Fruit fly (Drosophila melanogaster) whole organism, embryonic: Measurements from ENCODE around the gene tutl.
A peak's percentile ranks its signal among the peaks of the same experiment; 100 is the strongest.

Source experiments
- C15 ChIP-seq: fragments of 200-800 bp; sonication (Bioruptor generic); IDR thresholded peaks from 3 replicates; pipeline ENCODE4 v1.3.6; 2022; ENCODE audit warnings: missing biosample characterization, missing genetic modification characterization
- CG11560 ChIP-seq: fragments of 200-800 bp; sonication (Bioruptor generic); IDR thresholded peaks from 3 replicates; pipeline ENCODE4 v1.3.6; 2022; ENCODE audit warnings: missing biosample characterization, missing genetic modification characterization
- CG11695 ChIP-seq: fragments of 200-800 bp; sonication (Bioruptor generic); IDR thresholded peaks from 3 replicates; pipeline ENCODE4 v1.3.6; 2022; ENCODE audit warnings: missing biosample characterization, missing genetic modification characterization
- CG13624 ChIP-seq: fragments of 200-800 bp; sonication (Bioruptor generic); optimal IDR thresholded peaks from 2 replicates; lab custom pipeline; 2016; ENCODE audit warnings: missing biosample characterization, missing genetic modification characterization
- CG14860 ChIP-seq: fragments of 200-800 bp; sonication (Bioruptor generic); IDR thresholded peaks from 3 replicates; pipeline ENCODE4 v1.3.6; 2022; ENCODE audit warnings: missing biosample characterization, missing genetic modification characterization; ENCODE audit not compliant: partially characterized antibody
- CG15073 ChIP-seq: fragments of 200-800 bp; sonication (Bioruptor generic); optimal IDR thresholded peaks from 2 replicates; lab custom pipeline; 2016; ENCODE audit warnings: missing biosample characterization, missing genetic modification characterization
- CG15696 ChIP-seq: fragments of 200-800 bp; sonication (Bioruptor generic); optimal IDR thresholded peaks from 2 replicates; lab custom pipeline; 2019; ENCODE audit warnings: missing biosample characterization, mild to moderate bottlenecking, missing genetic modification characterization, moderate library complexity
- CG1603 ChIP-seq: fragments of 200-800 bp; sonication (Bioruptor generic); optimal IDR thresholded peaks from 2 replicates; lab custom pipeline; 2019; ENCODE audit warnings: missing biosample characterization, mild to moderate bottlenecking, missing genetic modification characterization, moderate library complexity
- CG17359 ChIP-seq: fragments of 200-800 bp; sonication (Bioruptor generic); optimal IDR thresholded peaks from 3 replicates; lab custom pipeline; 2018; ENCODE audit warnings: missing biosample characterization, mild to moderate bottlenecking, missing genetic modification characterization, moderate library complexity
- CG18011 ChIP-seq: fragments of 200-800 bp; sonication (Bioruptor generic); optimal IDR thresholded peaks from 2 replicates; lab custom pipeline; 2017; ENCODE audit warnings: missing biosample characterization, missing genetic modification characterization, mild to moderate bottlenecking, moderate library complexity, missing genotype
- CG18262 ChIP-seq: fragments of 200-800 bp; optimal IDR thresholded peaks from 3 replicates; lab custom pipeline; 2019; ENCODE audit warnings: missing biosample characterization, mild to moderate bottlenecking, missing genetic modification characterization, moderate library complexity
- CG18476 ChIP-seq: fragments of 200-800 bp; sonication (Bioruptor generic); optimal IDR thresholded peaks from 2 replicates; lab custom pipeline; 2016; ENCODE audit warnings: missing biosample characterization, mild to moderate bottlenecking, missing genetic modification characterization
- CG30020 ChIP-seq: fragments of 200-800 bp; optimal IDR thresholded peaks from 2 replicates; lab custom pipeline; 2019; ENCODE audit warnings: missing biosample characterization, mild to moderate bottlenecking, missing genetic modification characterization, moderate library complexity
- CG32532 ChIP-seq: fragments of 200-800 bp; sonication (Bioruptor generic); IDR thresholded peaks from 2 replicates; pipeline ENCODE4 v1.3.6; 2022; ENCODE audit warnings: missing biosample characterization, missing genetic modification characterization
- CG4360 ChIP-seq: fragments of 200-800 bp; sonication (Bioruptor generic); IDR thresholded peaks from 2 replicates; pipeline ENCODE4 v1.3.6; 2022; ENCODE audit warnings: missing biosample characterization, missing genetic modification characterization
- CG4404 ChIP-seq: fragments of 200-800 bp; sonication (Bioruptor generic); IDR thresholded peaks from 2 replicates; pipeline ENCODE4 v1.3.6; 2022; ENCODE audit warnings: missing biosample characterization, missing genetic modification characterization
- CG6654 ChIP-seq: fragments of 200-800 bp; sonication (Bioruptor generic); optimal IDR thresholded peaks from 2 replicates; lab custom pipeline; 2017; ENCODE audit warnings: missing biosample characterization, mild to moderate bottlenecking, missing genetic modification characterization
- CG6689 ChIP-seq: fragments of 200-800 bp; sonication (Bioruptor generic); IDR thresholded peaks from 2 replicates; pipeline ENCODE4 v1.3.6; 2022; ENCODE audit warnings: missing biosample characterization, missing genetic modification characterization
- CkIIα-i1 ChIP-seq: fragments of 200-800 bp; sonication (Bioruptor generic); IDR thresholded peaks from 2 replicates; pipeline ENCODE4 v1.3.6; 2022; ENCODE audit warnings: missing biosample characterization, missing genetic modification characterization
- Dad ChIP-seq: fragments of 200-800 bp; sonication (Bioruptor generic); optimal IDR thresholded peaks from 3 replicates; lab custom pipeline; 2016; ENCODE audit warnings: missing biosample characterization, missing genetic modification characterization
- Fer2 ChIP-seq: fragments of 200-800 bp; sonication (Bioruptor generic); optimal IDR thresholded peaks from 2 replicates; lab custom pipeline; 2018; ENCODE audit warnings: missing biosample characterization, mild to moderate bottlenecking, missing genetic modification characterization, moderate library complexity
- HLH4C ChIP-seq: fragments of 200-800 bp; sonication (Bioruptor generic); IDR thresholded peaks from 3 replicates; pipeline ENCODE4 v1.3.6; 2022; ENCODE audit warnings: missing biosample characterization, missing genetic modification characterization; ENCODE audit not compliant: partially characterized antibody
- HmgD ChIP-seq: fragments of 200-800 bp; sonication (Bioruptor generic); optimal IDR thresholded peaks from 3 replicates; lab custom pipeline; 2016; ENCODE audit warnings: missing biosample characterization, missing genetic modification characterization
- Hr3 ChIP-seq: fragments of 200-800 bp; sonication (Bioruptor generic); optimal IDR thresholded peaks from 3 replicates; lab custom pipeline; 2016; ENCODE audit warnings: missing biosample characterization, missing genetic modification characterization
- Hr51 ChIP-seq, 2 experiments: fragments of 200-800 bp; sonication (Bioruptor generic); optimal IDR thresholded peaks; 2 replicates in 1 of 2; 3 replicates in 1 of 2; lab custom pipeline; 2016 to 2018; ENCODE audit warnings: missing biosample characterization in 2 of 2, missing genetic modification characterization in 2 of 2, mild to moderate bottlenecking in 1 of 2, moderate library complexity in 1 of 2
- Jarid2 ChIP-seq: fragments of 200-800 bp; sonication (Bioruptor generic); optimal IDR thresholded peaks from 3 replicates; lab custom pipeline; 2017; ENCODE audit warnings: mild to moderate bottlenecking, missing biosample characterization, missing genetic modification reagents, missing genetic modification characterization
- Kr ChIP-seq: fragments of 200-800 bp; sonication (Bioruptor generic); optimal IDR thresholded peaks from 2 replicates; lab custom pipeline; 2017; ENCODE audit warnings: missing biosample characterization, mild to moderate bottlenecking, missing genetic modification characterization
- NfI ChIP-seq: fragments of 200-800 bp; sonication (Bioruptor generic); optimal IDR thresholded peaks from 3 replicates; lab custom pipeline; 2018; ENCODE audit warnings: missing biosample characterization, mild to moderate bottlenecking, missing genetic modification characterization, moderate library complexity
- Poxn ChIP-seq: fragments of 200-800 bp; sonication (Bioruptor generic); IDR thresholded peaks from 2 replicates; pipeline ENCODE4 v1.3.6; 2022; ENCODE audit warnings: missing biosample characterization, missing genetic modification characterization
- Sry-δ ChIP-seq: fragments of 200-800 bp; sonication (Bioruptor generic); optimal IDR thresholded peaks from 2 replicates; lab custom pipeline; 2016; ENCODE audit warnings: missing biosample characterization, missing genetic modification characterization
- Trl ChIP-seq, 3 experiments: fragments of >200 bp in 2 of 3; fragments of 200-800 bp in 1 of 3; sonication (Bioruptor generic) in 1 of 3; optimal IDR thresholded peaks; 2 replicates in 1 of 3; 3 replicates in 2 of 3; lab custom pipeline; 2016 to 2017; ENCODE audit warnings: missing biosample characterization in 1 of 3, missing genetic modification characterization in 1 of 3
- bigmax ChIP-seq: fragments of 200-800 bp; sonication (Bioruptor generic); optimal IDR thresholded peaks from 2 replicates; lab custom pipeline; 2018; ENCODE audit warnings: missing biosample characterization, mild to moderate bottlenecking, missing genetic modification characterization
- croc ChIP-seq: fragments of 200-800 bp; sonication (Bioruptor generic); conservative IDR thresholded peaks from 3 replicates; pipeline ENCODE4 v1.3.6; 2022; ENCODE audit warnings: missing biosample characterization, missing genetic modification characterization
- da ChIP-seq: fragments of 200-800 bp; sonication (Bioruptor generic); optimal IDR thresholded peaks from 2 replicates; lab custom pipeline; 2016; ENCODE audit warnings: missing biosample characterization, missing genetic modification characterization
- danr ChIP-seq: fragments of 200-800 bp; sonication (Bioruptor generic); IDR thresholded peaks from 2 replicates; pipeline ENCODE4 v1.3.6; 2022; ENCODE audit warnings: missing biosample characterization, missing genetic modification characterization
- ems ChIP-seq: fragments of 200-800 bp; sonication (Bioruptor generic); optimal IDR thresholded peaks from 3 replicates; lab custom pipeline; 2016; ENCODE audit warnings: missing biosample characterization, missing genetic modification characterization
- esg ChIP-seq: fragments of 200-800 bp; sonication (Bioruptor generic); conservative IDR thresholded peaks from 2 replicates; pipeline ENCODE4 v1.3.6; 2022; ENCODE audit warnings: missing biosample characterization, missing genetic modification characterization
- eyg ChIP-seq: fragments of 200-800 bp; sonication (Bioruptor generic); optimal IDR thresholded peaks from 3 replicates; lab custom pipeline; 2016; ENCODE audit warnings: missing biosample characterization, missing genetic modification characterization
- ftz-f1 ChIP-seq: fragments of 200-800 bp; sonication (Bioruptor generic); optimal IDR thresholded peaks from 2 replicates; lab custom pipeline; 2016; ENCODE audit warnings: missing biosample characterization, missing genetic modification characterization
- insv ChIP-seq, 2 experiments: fragments of 200-800 bp; sonication (Bioruptor generic); optimal IDR thresholded peaks; 3 replicates each; lab custom pipeline; 2016 to 2018; ENCODE audit warnings: missing biosample characterization in 2 of 2, missing genetic modification characterization in 2 of 2
- nmo ChIP-seq: fragments of 200-800 bp; sonication (Bioruptor generic); optimal IDR thresholded peaks from 2 replicates; lab custom pipeline; 2018; ENCODE audit warnings: missing biosample characterization, mild to moderate bottlenecking, missing genetic modification characterization, moderate library complexity
- otp ChIP-seq: fragments of 200-800 bp; sonication (Bioruptor generic); IDR thresholded peaks from 3 replicates; pipeline ENCODE4, ENCODE4 v1.3.6; 2022; ENCODE audit warnings: missing biosample characterization, missing genetic modification characterization
- pb ChIP-seq: fragments of 200-800 bp; sonication (Bioruptor generic); optimal IDR thresholded peaks from 3 replicates; lab custom pipeline; 2016; ENCODE audit warnings: missing biosample characterization, missing genetic modification characterization
- pfk ChIP-seq: fragments of 200-800 bp; sonication (Bioruptor generic); optimal IDR thresholded peaks from 2 replicates; lab custom pipeline; 2018; ENCODE audit warnings: missing biosample characterization, mild to moderate bottlenecking, missing genetic modification characterization, moderate library complexity
- sisA ChIP-seq: fragments of 200-800 bp; sonication (Bioruptor generic); IDR thresholded peaks from 2 replicates; pipeline ENCODE4 v1.3.6; 2022; ENCODE audit warnings: missing biosample characterization, missing genetic modification characterization
- sna ChIP-seq: fragments of 200-800 bp; sonication (Bioruptor generic); IDR thresholded peaks from 2 replicates; pipeline ENCODE4 v1.3.6; 2022; ENCODE audit warnings: missing biosample characterization, missing genetic modification characterization; ENCODE audit not compliant: partially characterized antibody
- tll ChIP-seq, 2 experiments: fragments of 200-800 bp in 1 of 2; fragments of >200 bp in 1 of 2; sonication (Bioruptor generic) in 1 of 2; optimal IDR thresholded peaks; 2 replicates each; lab custom pipeline; 2017 to 2019; ENCODE audit warnings: missing biosample characterization in 2 of 2, missing genetic modification characterization in 2 of 2, mild to moderate bottlenecking in 1 of 2, moderate library complexity in 1 of 2
- trh ChIP-seq: fragments of 200-800 bp; sonication (Bioruptor generic); optimal IDR thresholded peaks from 2 replicates; lab custom pipeline; 2016; ENCODE audit warnings: missing biosample characterization, missing genetic modification characterization
- zen2 ChIP-seq: fragments of 200-800 bp; sonication (Bioruptor generic); IDR thresholded peaks from 3 replicates; pipeline ENCODE4 v1.3.6; 2022; ENCODE audit warnings: missing biosample characterization, missing genetic modification characterization; ENCODE audit not compliant: partially characterized antibody

Gene tutl

DNA sequence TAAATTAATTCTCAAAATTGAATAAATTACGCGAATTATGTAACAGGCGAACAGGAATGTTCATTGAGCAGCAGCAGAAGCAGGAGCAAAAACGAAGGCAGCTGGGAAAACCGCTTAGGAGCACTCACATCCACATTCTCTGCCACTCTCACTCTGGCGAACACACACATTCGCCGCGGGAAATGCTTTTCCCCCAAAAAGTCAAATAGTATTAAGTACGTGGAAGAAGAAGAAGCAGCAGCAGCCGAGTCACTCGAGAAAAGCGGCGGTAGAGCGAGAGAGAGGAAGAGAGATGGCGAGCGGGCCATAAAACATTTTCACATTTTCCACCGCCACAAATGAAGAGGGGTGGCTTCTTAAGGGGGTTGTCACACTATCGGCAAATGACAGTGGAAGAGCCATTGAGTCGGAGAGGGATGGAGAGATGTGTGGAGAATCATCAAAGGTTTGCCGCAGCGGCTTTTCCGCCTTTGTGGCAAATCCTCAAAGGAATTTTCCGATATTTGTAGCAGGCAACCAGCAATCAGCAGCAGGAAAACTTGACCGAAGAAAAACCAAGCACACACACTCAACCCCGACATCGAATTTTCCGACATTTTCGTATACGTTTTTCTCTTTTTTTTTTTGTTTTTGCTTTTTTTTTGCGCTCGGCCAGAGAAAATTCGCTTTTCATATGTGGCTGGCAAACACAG, 63.8 kb downstream of the tutl start (continued):
- no peak for TF ChIP-seq CG14860
- no peak for TF ChIP-seq CG15073 (GFP tag; lab: Kevin White, UChicago)
- TF ChIP-seq Fer2 (tag; lab: Kevin White, UChicago): no peak
- TF ChIP-seq zen2 (GFP tag; lab: Robert Waterston, UW): peak; percentile 13; the same call in 1 of the 3 replicates
- no peak for TF ChIP-seq nmo (GFP tag; lab: Kevin White, UChicago)
- 0 out of 2 replicates have a peak, but pooled peaks have one; percentile 6 for TF ChIP-seq CG4360
- TF ChIP-seq CG1603 (tag; lab: Kevin White, UChicago): no peak
- no peak for TF ChIP-seq HmgD
- TF ChIP-seq C15 (GFP tag; lab: Robert Waterston, UW): no peak
- TF ChIP-seq CG15696 (tag; lab: Kevin White, UChicago): no peak
- 0 out of 3 replicates have a peak, but pooled peaks have one; percentile 22 for TF ChIP-seq HLH4C
- no peak for TF ChIP-seq eyg (GFP tag; lab: Kevin White, UChicago)
- no peak for TF ChIP-seq pfk (GFP tag; lab: Kevin White, UChicago)
- TF ChIP-seq CkIIα-i1: no peak
- TF ChIP-seq CG32532: peak; percentile 36; the same call in 1 of the 2 replicates
- no peak for TF ChIP-seq pb
- no peak for TF ChIP-seq sisA (GFP tag; lab: Robert Waterston, UW)
- no peak for TF ChIP-seq da (GFP tag; lab: Kevin White, UChicago)
- no peak for TF ChIP-seq danr (GFP tag; lab: Robert Waterston, UW)
- TF ChIP-seq bigmax: no peak
- no peak for TF ChIP-seq CG18011
- TF ChIP-seq insv (GFP tag; optimal IDR thresholded peaks at IDR 0.05; lab: Kevin White, UChicago): no peak
- TF ChIP-seq ems (GFP tag; lab: Kevin White, UChicago): no peak
- no peak for TF ChIP-seq CG17359 (tag; lab: Kevin White, UChicago)
- no peak for TF ChIP-seq croc (GFP tag; lab: Robert Waterston, UW)
- TF ChIP-seq tll (GFP tag; optimal IDR thresholded peaks at IDR 0.05; lab: Kevin White, UChicago): peak in 1 of 2 experiments; percentile 90
- TF ChIP-seq Jarid2: no peak
- TF ChIP-seq NfI (GFP tag; lab: Kevin White, UChicago): no peak
- no peak for TF ChIP-seq CG11695 (GFP tag; lab: Robert Waterston, UW)
- no peak for TF ChIP-seq CG18262
- TF ChIP-seq sna (GFP tag; lab: Robert Waterston, UW): peak; percentile 50; the same call in 1 of the 2 replicates
- no peak for TF ChIP-seq trh
- no peak for TF ChIP-seq Dad (GFP tag; lab: Kevin White, UChicago)
- no peak for TF ChIP-seq CG30020 (tag; lab: Kevin White, UChicago)
- TF ChIP-seq Kr (GFP tag; lab: Kevin White, UChicago): peak; percentile 73
- TF ChIP-seq CG18476 (GFP tag; lab: Kevin White, UChicago): no peak
- no peak for TF ChIP-seq Hr3 (GFP tag; lab: Kevin White, UChicago)
- peak; percentile 45 to 63 for TF ChIP-seq Trl (optimal IDR thresholded peaks at IDR 0.05; lab: Kevin White, UChicago)
- TF ChIP-seq Trl (GFP tag; optimal IDR thresholded peaks at IDR 0.05; lab: Kevin White, UChicago): peak; percentile 13
- TF ChIP-seq Hr51 (GFP tag; optimal IDR thresholded peaks at IDR 0.05; lab: Kevin White, UChicago): peak in 1 of 2 experiments; percentile 42
- no peak for TF ChIP-seq otp (GFP tag; lab: Robert Waterston, UW)
- no peak for TF ChIP-seq CG4404 (GFP tag; lab: Robert Waterston, UW)
- TF ChIP-seq esg (GFP tag; lab: Robert Waterston, UW): no peak
- TF ChIP-seq CG6689 (GFP tag; lab: Robert Waterston, UW): no peak
- TF ChIP-seq ftz-f1 (GFP tag; lab: Kevin White, UChicago): no peak
- no peak for TF ChIP-seq CG13624 (GFP tag; lab: Kevin White, UChicago)
- no peak for TF ChIP-seq Sry-δ (GFP tag; lab: Kevin White, UChicago)
- no peak for TF ChIP-seq CG11560 (tag; lab: Robert Waterston, UW)
- no peak for TF ChIP-seq Poxn
- TF ChIP-seq CG6654 (GFP tag; lab: Kevin White, UChicago): no peak
